Fruit fly (Drosophila melanogaster): ENCODE results near the gene Slh.

DNA sequence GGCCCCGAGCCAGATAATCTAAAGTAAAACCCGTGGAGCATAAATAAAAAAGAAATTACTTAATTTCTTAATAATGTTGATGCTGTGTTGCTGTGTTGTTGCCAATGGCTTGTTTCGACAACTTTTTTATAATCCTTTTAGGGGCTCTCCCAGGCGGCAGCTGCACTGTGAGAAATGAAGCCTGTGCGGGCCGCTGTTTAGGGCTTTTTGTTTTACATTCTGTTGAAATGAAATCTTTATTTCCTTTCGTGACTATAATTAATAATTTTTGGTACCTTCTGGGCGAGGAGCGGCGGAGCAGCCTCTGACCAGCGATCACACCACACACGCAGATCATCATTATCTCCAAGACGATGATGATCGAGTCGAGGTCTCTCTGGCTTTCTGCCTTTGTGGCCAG lies 21.9 kb downstream of the Slh start:
- TF ChIP-seq psq (GFP tag; optimal IDR thresholded peaks at IDR 0.05) (peak; percentile 28), h (GFP tag; optimal IDR thresholded peaks at IDR 0.05) (peak; percentile 23), lola (GFP tag; optimal IDR thresholded peaks at IDR 0.05) (no peak), Hnf4 (GFP tag; optimal IDR thresholded peaks at IDR 0.05) (no peak), woc (GFP tag; optimal IDR thresholded peaks at IDR 0.05) (peak; percentile 40)

Measured in whole organism, wandering third instar larva.